Worm (Caenorhabditis elegans) whole organism, L1 larva: ENCODE data around the gene nhr-216.

Experiments
- C34B4.2 ChIP-seq: sonication (generic microtip); optimal IDR thresholded peaks from 2 replicates; lab custom pipeline; 2017; ENCODE audit warnings: mild to moderate bottlenecking, missing genetic modification characterization, missing compliant biosample characterization
- ama-1 ChIP-seq: fragments of 150-350 bp; optimal IDR thresholded peaks from 2 replicates; lab custom pipeline; 2014
- ceh-82 ChIP-seq, 3 experiments: fragments of 150-350 bp in 1 of 3; sonication (generic microtip) in 2 of 3; optimal IDR thresholded peaks; 2 replicates each; lab custom pipeline; 2014 to 2017; ENCODE audit warnings: missing biosample characterization in 3 of 3, missing genetic modification characterization in 3 of 3
- fkh-4 ChIP-seq: sonication (generic microtip); optimal IDR thresholded peaks from 2 replicates; lab custom pipeline; 2016; ENCODE audit warnings: missing compliant biosample characterization, missing genetic modification characterization, borderline replicate concordance
- hpl-2 ChIP-seq: fragments of 150-350 bp; optimal IDR thresholded peaks from 2 replicates; lab custom pipeline; 2014; ENCODE audit warnings: missing biosample characterization, missing genetic modification reagents, missing genetic modification characterization
- jun-1 ChIP-seq: fragments of 150-350 bp; optimal IDR thresholded peaks from 2 replicates; lab custom pipeline; 2014; ENCODE audit warnings: missing biosample characterization, missing genetic modification reagents, missing genetic modification characterization
- lin-15B ChIP-seq: fragments of 150-350 bp; sonication (generic microtip); optimal IDR thresholded peaks from 3 replicates; lab custom pipeline; 2014; ENCODE audit warnings: missing biosample characterization, missing genetic modification characterization
- lin-35 ChIP-seq, 2 experiments: fragments of 150-350 bp; optimal IDR thresholded peaks; 2 replicates each; lab custom pipeline; 2014; ENCODE audit warnings: missing biosample characterization in 2 of 2, missing genetic modification characterization in 2 of 2, missing genetic modification reagents in 2 of 2
- mdl-1 ChIP-seq, 2 experiments: fragments of 150-350 bp; optimal IDR thresholded peaks; 2 replicates each; lab custom pipeline; 2014 to 2017; ENCODE audit warnings: missing biosample characterization in 2 of 2, missing genetic modification characterization in 2 of 2, inconsistent platforms in 1 of 2
- snpc-4 ChIP-seq: fragments of 150-350 bp; optimal IDR thresholded peaks from 2 replicates; lab custom pipeline; 2014; ENCODE audit warnings: missing biosample characterization, missing genetic modification characterization
- ztf-4 ChIP-seq: fragments of 150-350 bp; optimal IDR thresholded peaks from 2 replicates; lab custom pipeline; 2014; ENCODE audit warnings: missing biosample characterization, missing genetic modification characterization

DNA sequence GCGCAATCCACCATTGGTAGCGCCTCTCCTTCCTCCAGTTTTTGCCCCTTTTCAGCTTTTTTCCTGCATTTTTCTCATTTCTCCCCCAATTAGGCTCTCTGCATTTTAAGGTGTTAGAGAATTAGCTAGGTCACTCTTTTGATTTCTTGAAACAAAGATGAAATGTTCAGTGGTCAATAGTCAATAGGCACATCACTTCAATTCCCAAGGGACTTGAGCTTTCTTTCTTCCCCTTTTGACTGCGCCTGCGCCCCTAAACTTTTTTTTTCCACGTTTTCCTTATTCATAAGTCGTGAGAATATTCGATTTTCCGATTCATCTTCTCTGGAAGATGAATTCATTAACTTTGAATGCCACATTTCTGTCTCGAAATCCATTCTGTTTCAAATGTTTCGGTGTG is 45.3 kb upstream of the nhr-216 start:
- TF ChIP-seq C34B4.2 (no peak), jun-1 (no peak), hpl-2 (no peak), lin-35 (GFP tag; optimal IDR thresholded peaks at IDR 0.05; lab: Kevin White, UChicago) (no peak), lin-15B (no peak), ceh-82 (tag; optimal IDR thresholded peaks at IDR 0.05; lab: Kevin White, UChicago) (no peak), ama-1 (lab: Kevin White, UChicago) (no peak), snpc-4 (no peak), mdl-1 (tag; optimal IDR thresholded peaks at IDR 0.05; lab: Kevin White, UChicago) (no peak), fkh-4 (tag; lab: Kevin White, UChicago) (no peak), ztf-4 (no peak)
